Worm (Caenorhabditis elegans) whole organism, early embryonic: ENCODE data around the gene C16C8.21.

Experiments used
- B0310.2 ChIP-seq: sonication (generic microtip); optimal IDR thresholded peaks from 2 replicates; lab custom pipeline; 2016; ENCODE audit warnings: mild to moderate bottlenecking, missing genetic modification characterization, missing compliant biosample characterization
- ama-1 ChIP-seq: fragments of 150-350 bp; optimal IDR thresholded peaks from 2 replicates; lab custom pipeline; 2014
- ceh-36 ChIP-seq: sonication (generic microtip); optimal IDR thresholded peaks from 2 replicates; lab custom pipeline; 2016; ENCODE audit warnings: missing genetic modification characterization, inconsistent platforms, missing compliant biosample characterization
- tbx-37 ChIP-seq: fragments of 200-800 bp; sonication (Bioruptor generic); conservative IDR thresholded peaks from 2 replicates; pipeline ENCODE4 v1.3.6; 2022; ENCODE audit warnings: missing genetic modification reagents, missing genetic modification characterization, missing compliant biosample characterization
- tra-4 ChIP-seq: sonication (generic microtip); optimal IDR thresholded peaks from 2 replicates; lab custom pipeline; 2017; ENCODE audit warnings: missing genetic modification characterization, missing compliant biosample characterization

DNA sequence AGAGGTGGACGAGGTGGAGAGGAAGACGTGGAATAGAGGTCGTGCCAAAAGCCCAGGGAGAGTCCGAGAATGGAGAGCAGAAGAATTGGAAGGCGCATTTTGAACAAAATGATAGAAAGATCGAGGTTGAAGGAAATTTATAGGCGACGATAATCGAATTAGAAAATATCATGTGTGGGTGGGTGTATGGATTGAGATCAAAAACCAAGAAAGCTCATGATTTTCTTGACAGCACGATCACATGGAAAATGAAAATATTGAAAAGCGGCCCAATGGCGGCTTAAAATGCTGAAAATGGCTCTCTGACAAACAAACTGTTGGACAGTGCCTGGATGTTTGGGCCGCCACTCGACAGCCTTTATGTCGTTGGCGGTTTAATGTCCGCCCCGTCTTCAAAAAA, 15.1 kb downstream of the C16C8.21 start, which contains the start of gene C16C8.9:
- no peak for TF ChIP-seq B0310.2
- TF ChIP-seq tbx-37 (GFP tag; lab: Robert Waterston, UW) = no peak
- no peak for TF ChIP-seq ceh-36 (tag; lab: Kevin White, UChicago)
- TF ChIP-seq ama-1 = no peak
- TF ChIP-seq tra-4 (tag; lab: Kevin White, UChicago) = no peak
